Fruit fly (Drosophila melanogaster) whole organism, embryonic: ENCODE results near the gene dsd.

ENCODE experiments used
- Atf3 ChIP-seq: fragments of 200-800 bp; sonication (Bioruptor generic); optimal IDR thresholded peaks from 3 replicates; lab custom pipeline; 2016; ENCODE audit warnings: missing biosample characterization, missing genetic modification characterization
- CG30403 ChIP-seq: fragments of 200-800 bp; sonication (Bioruptor generic); optimal IDR thresholded peaks from 3 replicates; lab custom pipeline; 2016; ENCODE audit warnings: missing biosample characterization, missing genetic modification characterization
- Hr39 ChIP-seq: fragments of >200 bp; optimal IDR thresholded peaks from 2 replicates; lab custom pipeline; 2017

DNA sequence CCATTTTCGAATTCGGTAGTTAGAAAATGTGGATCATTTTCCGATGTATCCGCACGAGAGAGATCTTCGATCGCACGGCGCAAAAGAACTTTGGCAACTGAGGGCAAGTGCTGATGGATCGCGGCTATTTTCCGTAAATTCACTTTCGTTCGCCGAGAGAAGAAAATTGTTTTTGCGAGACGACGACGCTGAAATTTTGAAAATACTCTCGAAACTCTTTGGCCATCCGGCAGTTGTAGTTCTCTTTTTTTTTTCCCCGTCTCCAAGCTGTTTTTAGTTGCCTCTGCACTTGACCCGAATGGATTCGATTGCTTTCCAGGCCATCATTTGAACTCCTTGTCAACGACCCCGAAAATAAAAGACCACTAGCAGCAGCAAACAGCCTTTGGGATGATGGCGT, 18.7 kb upstream of the dsd start, which contains the start of gene CG5612:
- TF ChIP-seq Atf3 (GFP tag; lab: Kevin White, UChicago) (no peak), Hr39 (lab: Kevin White, UChicago) (no peak), CG30403 (GFP tag; lab: Kevin White, UChicago) (no peak)
